Fruit fly (Drosophila melanogaster): ENCODE measurements around the gene CG1316.

The CG1316 gene

DNA sequence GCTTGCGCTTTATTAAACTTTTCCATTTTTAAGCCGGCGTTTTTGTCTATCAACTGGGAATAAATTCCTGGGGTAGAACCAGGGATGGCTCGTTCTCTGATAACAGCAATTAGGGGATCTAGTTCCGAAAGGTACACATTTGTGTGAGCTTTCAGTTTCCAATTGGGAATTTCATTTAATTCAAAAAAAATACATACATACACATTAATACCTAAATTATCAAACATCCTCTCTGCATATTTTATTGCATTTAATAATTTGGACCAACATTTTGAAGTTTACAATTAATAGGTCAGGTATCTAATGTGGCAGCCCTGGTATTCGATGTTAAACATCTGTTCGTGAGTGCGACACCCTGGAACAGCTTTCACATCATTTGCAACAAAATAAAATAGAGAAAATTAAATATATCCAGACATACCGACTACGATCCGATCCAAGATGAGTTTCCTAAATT is 24.5 kb upstream of the CG1316 start, which contains the start of the genes CG15011 and CG1309 (continued):
- TF ChIP-seq Eip78C (GFP tag), result peak; percentile 93
- peak; percentile 34; the same call in 1 of the 3 replicates for TF ChIP-seq CG6163 (GFP tag; IDR thresholded peaks at IDR 0.05)
- TF ChIP-seq Gug (GFP tag; IDR thresholded peaks at IDR 0.05), result peak; percentile 58; the same call in 1 of the 2 replicates
- peak; percentile 83 for TF ChIP-seq Ets21C (GFP tag; optimal IDR thresholded peaks at IDR 0.05)
- peak; percentile 89 for TF ChIP-seq esn (GFP tag; optimal IDR thresholded peaks at IDR 0.05)
- TF ChIP-seq salr (GFP tag; optimal IDR thresholded peaks at IDR 0.05), result peak; percentile 41 to 47
- peak; percentile 79 for TF ChIP-seq Ets96B (tag; optimal IDR thresholded peaks at IDR 0.05)
- peak; percentile 86 for TF ChIP-seq Sox14 (GFP tag; optimal IDR thresholded peaks at IDR 0.05)

DNA sequence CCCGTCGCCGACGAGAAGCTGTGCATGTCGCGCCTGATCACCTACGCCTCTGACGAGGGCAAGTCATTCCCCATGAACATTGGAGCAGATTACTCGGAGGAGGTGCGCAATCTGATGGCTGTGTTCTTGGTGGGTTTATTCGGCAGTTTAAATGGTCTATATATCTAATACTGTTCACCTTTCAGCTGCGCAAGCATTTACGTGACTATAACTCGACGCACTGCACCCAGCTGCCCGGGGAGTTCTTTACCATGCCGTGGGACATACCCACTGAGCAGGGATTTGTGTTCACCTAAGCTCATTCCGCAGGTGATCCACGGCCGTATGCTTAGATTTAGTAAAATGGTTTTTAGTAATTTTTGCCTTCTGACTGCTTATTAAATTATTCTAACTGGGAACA is 22.5 kb upstream of the CG1316 start:
- TF ChIP-seq fd85E (GFP tag; optimal IDR thresholded peaks at IDR 0.05) (no peak), Hr39 (GFP tag; optimal IDR thresholded peaks at IDR 0.05) (no peak), CG32006 (GFP tag; optimal IDR thresholded peaks at IDR 0.05) (no peak), CG1621 (tag; optimal IDR thresholded peaks at IDR 0.05) (no peak), Met (GFP tag; optimal IDR thresholded peaks at IDR 0.05) (no peak), CG3919 (GFP tag; optimal IDR thresholded peaks at IDR 0.05) (no peak), Eip93F (GFP tag; optimal IDR thresholded peaks at IDR 0.05) (no peak), OdsH (GFP tag; optimal IDR thresholded peaks at IDR 0.05) (no peak), Hr38 (GFP tag; optimal IDR thresholded peaks at IDR 0.05) (no peak), CG11902 (GFP tag; optimal IDR thresholded peaks at IDR 0.05) (no peak), CG7368 (GFP tag; optimal IDR thresholded peaks at IDR 0.05) (no peak), fd59A (GFP tag; optimal IDR thresholded peaks at IDR 0.05) (no peak), Lpt (GFP tag; optimal IDR thresholded peaks at IDR 0.05) (no peak), CG6276 (GFP tag; optimal IDR thresholded peaks at IDR 0.05) (no peak), CG6808 (GFP tag; optimal IDR thresholded peaks at IDR 0.05) (no peak), CG9139 (GFP tag; optimal IDR thresholded peaks at IDR 0.05) (no peak), net (GFP tag; optimal IDR thresholded peaks at IDR 0.05) (no peak), CG4318 (GFP tag; optimal IDR thresholded peaks at IDR 0.05) (no peak), ss (GFP tag; optimal IDR thresholded peaks at IDR 0.05) (no peak)

DNA sequence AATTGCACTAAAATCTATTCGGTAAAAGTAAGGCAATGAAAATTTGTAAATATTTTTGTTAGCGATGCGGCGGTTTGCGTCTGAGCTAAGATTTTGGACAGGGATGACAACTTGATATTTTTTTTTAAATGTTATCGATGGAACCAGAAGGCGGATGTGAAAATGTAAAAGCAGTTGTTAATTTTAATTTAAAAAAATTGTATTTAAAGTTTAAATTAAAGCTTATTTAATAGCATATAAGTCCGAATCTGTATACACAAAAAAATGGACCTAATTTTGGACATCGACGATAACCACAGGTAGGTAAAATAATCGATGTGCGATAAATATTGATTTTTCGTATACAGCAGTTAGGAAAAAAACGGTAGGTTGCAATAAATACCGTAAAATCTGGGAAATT is 21.3 kb upstream of the CG1316 start, which contains the start of the genes CG11586 and VhaM9.7-a:
CG11586 (minus strand) TSS at position 87 of the 400 bp plus-strand sequence.
VhaM9.7-a (plus strand) TSS at position 322 of the 400 bp plus-strand sequence.
- TF ChIP-seq pdm3 (GFP tag; optimal IDR thresholded peaks at IDR 0.05) (peak; percentile 14), esn (GFP tag; optimal IDR thresholded peaks at IDR 0.05) (peak; percentile 48), svp (GFP tag) (no peak), Hr4 (GFP tag; optimal IDR thresholded peaks at IDR 0.05) (peak; percentile 10), CG31627 (GFP tag; optimal IDR thresholded peaks at IDR 0.05) (peak; percentile 12), Sox15 (GFP tag; optimal IDR thresholded peaks at IDR 0.05) (no peak), CG11902 (GFP tag; optimal IDR thresholded peaks at IDR 0.05) (no peak), lz (GFP tag; optimal IDR thresholded peaks at IDR 0.05) (peak; percentile 9), fkh (GFP tag; optimal IDR thresholded peaks at IDR 0.05) (peak; percentile 58), Hr39 (GFP tag; optimal IDR thresholded peaks at IDR 0.05) (peak; percentile 5), acj6 (GFP tag; optimal IDR thresholded peaks at IDR 0.05) (peak; percentile 27), achi (GFP tag; optimal IDR thresholded peaks at IDR 0.05) (peak; percentile 20), Eip78C (GFP tag) (peak; percentile 81)

DNA sequence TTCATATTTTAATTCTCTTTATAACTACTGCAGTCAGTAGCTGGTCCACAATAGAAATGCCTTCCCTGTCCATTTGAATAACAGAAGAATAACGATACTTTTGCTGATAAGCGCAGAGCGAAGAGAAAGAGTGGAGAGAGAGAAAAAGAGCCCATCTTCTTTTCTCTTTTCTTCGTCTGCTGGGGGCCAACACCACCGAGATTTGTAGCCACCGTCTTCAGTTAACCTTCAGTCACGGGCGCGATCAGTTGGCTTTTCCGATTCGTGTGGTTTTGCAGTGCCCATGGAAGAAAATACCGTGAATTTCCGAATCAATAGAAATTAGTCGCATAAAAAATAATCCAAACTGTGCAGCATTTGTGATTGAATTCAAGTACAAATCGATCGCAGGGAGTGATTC is 20.1 kb upstream of the CG1316 start, which contains the start of gene CG1273:
CG1273 (plus strand) TSS at position 218 of the 400 bp plus-strand sequence.
- TF ChIP-seq Ets21C (GFP tag; optimal IDR thresholded peaks at IDR 0.05) (no peak), esn (GFP tag; optimal IDR thresholded peaks at IDR 0.05) (peak; percentile 10), ss (GFP tag; optimal IDR thresholded peaks at IDR 0.05) (no peak)

Measured in whole organism, prepupa.